Worm (Caenorhabditis elegans) whole organism, L1 larva: ENCODE results near the gene ZC487.1.
A peak's percentile ranks its signal among the peaks of the same experiment; 100 is the strongest.

Experiments
- blmp-1 ChIP-seq: fragments of 150-350 bp; optimal IDR thresholded peaks from 2 replicates; lab custom pipeline; 2014; ENCODE audit warnings: missing biosample characterization, missing genetic modification characterization
- ceh-63 ChIP-seq: fragments of 200-800 bp; sonication (Bioruptor generic); optimal IDR thresholded peaks from 2 replicates; lab custom pipeline; 2018; ENCODE audit warnings: mild to moderate bottlenecking, missing genetic modification characterization, missing compliant biosample characterization
- ceh-82 ChIP-seq, 3 experiments: fragments of 150-350 bp in 1 of 3; sonication (generic microtip) in 2 of 3; optimal IDR thresholded peaks; 2 replicates each; lab custom pipeline; 2014 to 2017; ENCODE audit warnings: missing biosample characterization in 3 of 3, missing genetic modification characterization in 3 of 3
- ceh-88 ChIP-seq: fragments of 200-800 bp; sonication (Bioruptor generic); IDR thresholded peaks from 2 replicates; pipeline ENCODE4 v1.3.6; 2022; ENCODE audit warnings: missing genetic modification characterization, missing compliant biosample characterization
- ceh-90 ChIP-seq: sonication (generic microtip); optimal IDR thresholded peaks from 2 replicates; lab custom pipeline; 2016; ENCODE audit warnings: missing genetic modification characterization, missing compliant biosample characterization
- dpl-1 ChIP-seq, 3 experiments: fragments of 150-350 bp in 2 of 3; sonication (generic microtip) in 1 of 3; optimal IDR thresholded peaks; 2 replicates each; lab custom pipeline; 2014 to 2017; ENCODE audit warnings: missing biosample characterization in 3 of 3, missing genetic modification characterization in 3 of 3, missing genetic modification reagents in 3 of 3
- efl-1 ChIP-seq, 4 experiments: fragments of 150-350 bp; optimal IDR thresholded peaks in 3 of 4; peaks in 1 of 4; 1 replicate in 1 of 4; 2 replicates in 3 of 4; lab custom pipeline; 2014; ENCODE audit warnings: missing biosample characterization in 2 of 4, missing genetic modification characterization in 2 of 4, missing genetic modification reagents in 2 of 4
- efl-3 ChIP-seq: fragments of 200-800 bp; sonication (Bioruptor generic); optimal IDR thresholded peaks from 2 replicates; lab custom pipeline; 2018; ENCODE audit warnings: mild to moderate bottlenecking, missing genetic modification characterization, missing compliant biosample characterization
- elt-2 ChIP-seq: sonication (generic microtip); optimal IDR thresholded peaks from 2 replicates; lab custom pipeline; 2016; ENCODE audit warnings: missing genetic modification characterization, mild to moderate bottlenecking, inconsistent platforms, missing compliant biosample characterization, missing genetic modification reagents
- elt-3 ChIP-seq, 6 experiments: fragments of 150-350 bp in 1 of 6; sonication (generic microtip); optimal IDR thresholded peaks; 2 replicates each; lab custom pipeline; 2017 to 2018; ENCODE audit warnings: missing biosample characterization in 6 of 6, missing genetic modification characterization in 6 of 6, inconsistent platforms in 1 of 6
- fkh-10 ChIP-seq: sonication (generic microtip); optimal IDR thresholded peaks from 2 replicates; lab custom pipeline; 2017; ENCODE audit warnings: missing biosample characterization, missing genetic modification reagents, missing genetic modification characterization
- grh-1 ChIP-seq: fragments of 200-800 bp; sonication (Bioruptor generic); IDR thresholded peaks from 2 replicates; pipeline ENCODE4 v1.3.6; 2022; ENCODE audit warnings: missing genetic modification reagents, missing genetic modification characterization, missing compliant biosample characterization
- irx-1 ChIP-seq: sonication (generic microtip); optimal IDR thresholded peaks from 2 replicates; lab custom pipeline; 2016; ENCODE audit warnings: missing genetic modification characterization, missing compliant biosample characterization
- jun-1 ChIP-seq: fragments of 150-350 bp; optimal IDR thresholded peaks from 2 replicates; lab custom pipeline; 2014; ENCODE audit warnings: missing biosample characterization, missing genetic modification reagents, missing genetic modification characterization
- lin-13 ChIP-seq: fragments of 150-350 bp; optimal IDR thresholded peaks from 2 replicates; lab custom pipeline; 2014; ENCODE audit warnings: missing biosample characterization, missing genetic modification reagents, missing genetic modification characterization
- lsy-2 ChIP-seq, 2 experiments: fragments of 150-350 bp; optimal IDR thresholded peaks; 2 replicates each; lab custom pipeline; 2014; ENCODE audit warnings: missing biosample characterization in 2 of 2, missing genetic modification characterization in 2 of 2
- mab-9 ChIP-seq: fragments of 200-800 bp; sonication (Bioruptor generic); IDR thresholded peaks from 2 replicates; pipeline ENCODE4 v1.3.6; 2022; ENCODE audit warnings: missing genetic modification reagents, missing genetic modification characterization, missing compliant biosample characterization
- nhr-47 ChIP-seq: sonication (generic microtip); optimal IDR thresholded peaks from 2 replicates; lab custom pipeline; 2016; ENCODE audit warnings: mild to moderate bottlenecking, missing genetic modification characterization, moderate library complexity, missing compliant biosample characterization
- nhr-71 ChIP-seq: sonication (generic microtip); optimal IDR thresholded peaks from 2 replicates; lab custom pipeline; 2016; ENCODE audit warnings: mild to moderate bottlenecking, missing genetic modification characterization, moderate library complexity, missing compliant biosample characterization
- nhr-76 ChIP-seq: sonication (generic microtip); optimal IDR thresholded peaks from 2 replicates; lab custom pipeline; 2017; ENCODE audit warnings: missing biosample characterization, missing genetic modification characterization
- nhr-90 ChIP-seq: sonication (generic microtip); optimal IDR thresholded peaks from 2 replicates; lab custom pipeline; 2016; ENCODE audit warnings: mild to moderate bottlenecking, missing genetic modification characterization, missing compliant biosample characterization; ENCODE audit not compliant: poor library complexity
- pqm-1 ChIP-seq: sonication (generic microtip); optimal IDR thresholded peaks from 3 replicates; lab custom pipeline; 2017; ENCODE audit warnings: missing biosample characterization, missing genetic modification characterization
- snpc-4 ChIP-seq: fragments of 150-350 bp; optimal IDR thresholded peaks from 2 replicates; lab custom pipeline; 2014; ENCODE audit warnings: missing biosample characterization, missing genetic modification characterization
- tbx-2 ChIP-seq: sonication (generic microtip); optimal IDR thresholded peaks from 2 replicates; lab custom pipeline; 2016; ENCODE audit warnings: missing genetic modification characterization, missing compliant biosample characterization
- unc-130 ChIP-seq: fragments of 150-350 bp; optimal IDR thresholded peaks from 2 replicates; lab custom pipeline; 2017; ENCODE audit warnings: missing biosample characterization, missing genetic modification characterization, inconsistent platforms
- vab-15 ChIP-seq: sonication (generic microtip); optimal IDR thresholded peaks from 2 replicates; lab custom pipeline; 2017; ENCODE audit warnings: missing genotype, mild to moderate bottlenecking, missing genetic modification characterization, missing compliant biosample characterization
- ztf-4 ChIP-seq: fragments of 150-350 bp; optimal IDR thresholded peaks from 2 replicates; lab custom pipeline; 2014; ENCODE audit warnings: missing biosample characterization, missing genetic modification characterization

Gene ZC487.1

ce11 chrV:6685963-6686362 lies 41.4 kb upstream of the ZC487.1 start:
- no peak for TF ChIP-seq nhr-71 (tag; lab: Kevin White, UChicago)
- TF ChIP-seq nhr-90 (tag; lab: Kevin White, UChicago): no peak
- no peak for TF ChIP-seq ceh-88 (GFP tag; lab: Robert Waterston, UW)
- no peak for TF ChIP-seq vab-15
- TF ChIP-seq efl-3 (GFP tag; lab: Kevin White, UChicago): no peak
- no peak for TF ChIP-seq irx-1 (tag; lab: Kevin White, UChicago)
- TF ChIP-seq snpc-4 (tag; lab: Kevin White, UChicago): no peak

- TF ChIP-seq ceh-90 (no peak), efl-1 (optimal IDR thresholded peaks at IDR 0.05; lab: Kevin White, UChicago) (no peak), efl-1 (GFP tag; optimal IDR thresholded peaks at IDR 0.05 in 1 of 2; lab: Kevin White, UChicago) (peak in 1 of 2 experiments; percentile 52)
Measured at ce11 chrV:6688392-6688791, 38.9 kb upstream of the ZC487.1 start, which contains the start of gene K11G9.5. Gene K11G9.5, minus strand, starts transcription at chrV:6688492.

- peak; percentile 22 for TF ChIP-seq blmp-1 (tag; lab: Kevin White, UChicago)
- no peak for TF ChIP-seq mab-9 (GFP tag; lab: Robert Waterston, UW)
- TF ChIP-seq grh-1 (GFP tag; lab: Robert Waterston, UW): no peak
- TF ChIP-seq efl-1 (optimal IDR thresholded peaks at IDR 0.05; lab: Kevin White, UChicago): no peak
- no peak for TF ChIP-seq efl-1 (GFP tag; optimal IDR thresholded peaks at IDR 0.05 in 1 of 2; lab: Kevin White, UChicago)
- peak in 1 of 6 experiments; percentile 7 for TF ChIP-seq elt-3 (tag; optimal IDR thresholded peaks at IDR 0.05; lab: Kevin White, UChicago)
Measured at ce11 chrV:6690075-6690474, 37.2 kb upstream of the ZC487.1 start.

ce11 chrV:6691813-6692351 lies 35.4 kb upstream of the ZC487.1 start, which contains the start of gene mtl-1:
Gene mtl-1, minus strand, starts transcription at chrV:6691863.
- TF ChIP-seq pqm-1 (tag; lab: Kevin White, UChicago) (no peak), fkh-10 (GFP tag; lab: Kevin White, UChicago) (no peak), efl-1 (optimal IDR thresholded peaks at IDR 0.05; lab: Kevin White, UChicago) (no peak), efl-1 (GFP tag; optimal IDR thresholded peaks at IDR 0.05 in 1 of 2; lab: Kevin White, UChicago) (peak in 1 of 2 experiments; percentile 39), ceh-82 (tag; optimal IDR thresholded peaks at IDR 0.05; lab: Kevin White, UChicago) (no peak), lin-13 (no peak), nhr-76 (tag; lab: Kevin White, UChicago) (no peak), jun-1 (tag; lab: Kevin White, UChicago) (no peak), lsy-2 (tag; optimal IDR thresholded peaks at IDR 0.05; lab: Kevin White, UChicago) (no peak), nhr-71 (tag; lab: Kevin White, UChicago) (no peak), elt-3 (tag; optimal IDR thresholded peaks at IDR 0.05; lab: Kevin White, UChicago) (no peak), unc-130 (tag; lab: Kevin White, UChicago) (no peak), elt-2 (tag; lab: Kevin White, UChicago) (peak; percentile 53), tbx-2 (no peak)

- TF ChIP-seq pqm-1 (tag; lab: Kevin White, UChicago) (no peak), ceh-63 (GFP tag; lab: Kevin White, UChicago) (no peak), blmp-1 (tag; lab: Kevin White, UChicago) (peak; percentile 8), dpl-1 (GFP tag; optimal IDR thresholded peaks at IDR 0.05; lab: Kevin White, UChicago) (no peak), jun-1 (tag; lab: Kevin White, UChicago) (no peak), nhr-76 (tag; lab: Kevin White, UChicago) (no peak), ceh-88 (GFP tag; lab: Robert Waterston, UW) (no peak), ztf-4 (tag; lab: Kevin White, UChicago) (no peak)
Measured at ce11 chrV:6694668-6695067, 32.7 kb upstream of the ZC487.1 start, which contains the start of gene W02F12.8. Gene W02F12.8, minus strand, starts transcription at chrV:6694768.

- TF ChIP-seq nhr-47 (no peak), blmp-1 (tag; lab: Kevin White, UChicago) (peak; percentile 18)
Measured at ce11 chrV:6697552-6697951, 29.8 kb upstream of the ZC487.1 start, which contains the start of gene W02F12.2. Gene W02F12.2, minus strand, starts transcription at chrV:6697652.
